Fruit fly (Drosophila melanogaster) whole organism, embryonic: Measurements from ENCODE around the gene CG16756.

ENCODE experiments used
- Awh ChIP-seq: fragments of 200-800 bp; sonication (Bioruptor generic); IDR thresholded peaks from 2 replicates; pipeline ENCODE4, ENCODE4 v1.3.6; 2022; ENCODE audit warnings: missing biosample characterization, missing genetic modification characterization
- CG10209 ChIP-seq: fragments of 200-800 bp; sonication (Bioruptor generic); optimal IDR thresholded peaks from 3 replicates; lab custom pipeline; 2017; ENCODE audit warnings: missing biosample characterization, mild to moderate bottlenecking, missing genetic modification characterization, missing genetic modification reagents
- CG11560 ChIP-seq: fragments of 200-800 bp; sonication (Bioruptor generic); IDR thresholded peaks from 3 replicates; pipeline ENCODE4 v1.3.6; 2022; ENCODE audit warnings: missing biosample characterization, missing genetic modification characterization
- CG12104 ChIP-seq: fragments of 200-800 bp; sonication (Bioruptor generic); optimal IDR thresholded peaks from 3 replicates; lab custom pipeline; 2016; ENCODE audit warnings: missing biosample characterization, missing genetic modification characterization
- CG12155 ChIP-seq: fragments of 200-800 bp; sonication (Bioruptor generic); optimal IDR thresholded peaks from 3 replicates; lab custom pipeline; 2016; ENCODE audit warnings: missing biosample characterization, missing genetic modification characterization
- CG12236 ChIP-seq: fragments of 200-800 bp; sonication (Bioruptor generic); optimal IDR thresholded peaks from 2 replicates; lab custom pipeline; 2016; ENCODE audit warnings: missing biosample characterization, missing genetic modification characterization
- CG12744 ChIP-seq: fragments of 200-800 bp; sonication (Bioruptor generic); optimal IDR thresholded peaks from 2 replicates; lab custom pipeline; 2016; ENCODE audit warnings: missing biosample characterization, missing genetic modification characterization
- CG15011 ChIP-seq: fragments of 200-800 bp; sonication (Bioruptor generic); optimal IDR thresholded peaks from 3 replicates; lab custom pipeline; 2018; ENCODE audit warnings: missing biosample characterization, mild to moderate bottlenecking, missing genetic modification characterization
- CG1602 ChIP-seq: fragments of 200-800 bp; sonication (Bioruptor generic); optimal IDR thresholded peaks from 3 replicates; lab custom pipeline; 2016; ENCODE audit warnings: missing biosample characterization, missing genetic modification characterization
- CG16863 ChIP-seq: fragments of 200-800 bp; sonication (Bioruptor generic); optimal IDR thresholded peaks from 3 replicates; lab custom pipeline; 2016; ENCODE audit warnings: missing biosample characterization, missing genetic modification characterization
- CG17612 ChIP-seq: fragments of 200-800 bp; sonication (Bioruptor generic); IDR thresholded peaks from 2 replicates; pipeline ENCODE4 v1.3.6; 2022; ENCODE audit warnings: missing biosample characterization, missing genetic modification characterization
- CG18599 ChIP-seq: fragments of 200-800 bp; sonication (Bioruptor generic); optimal IDR thresholded peaks from 3 replicates; lab custom pipeline; 2017; ENCODE audit warnings: missing biosample characterization, missing genetic modification characterization, mild to moderate bottlenecking, moderate library complexity, missing genetic modification reagents
- CG2889 ChIP-seq: fragments of 200-800 bp; sonication (Bioruptor generic); IDR thresholded peaks from 3 replicates; pipeline ENCODE4 v1.3.6; 2022; ENCODE audit warnings: missing biosample characterization, missing genetic modification characterization
- CG31441 ChIP-seq: fragments of 200-800 bp; sonication (Bioruptor generic); IDR thresholded peaks from 2 replicates; pipeline ENCODE4 v1.3.6; 2022; ENCODE audit warnings: missing biosample characterization, missing genetic modification characterization
- CG33213 ChIP-seq: fragments of 200-800 bp; sonication (Bioruptor generic); optimal IDR thresholded peaks from 3 replicates; lab custom pipeline; 2016; ENCODE audit warnings: missing biosample characterization, missing genetic modification characterization
- CG6175 ChIP-seq: fragments of 200-800 bp; sonication (Bioruptor generic); IDR thresholded peaks from 3 replicates; pipeline ENCODE4 v1.3.6; 2022; ENCODE audit warnings: missing biosample characterization, missing genetic modification characterization
- CG6254 ChIP-seq: fragments of 200-800 bp; sonication (Bioruptor generic); optimal IDR thresholded peaks from 3 replicates; lab custom pipeline; 2017; ENCODE audit warnings: mild to moderate bottlenecking, missing biosample characterization, missing genetic modification reagents, missing genetic modification characterization
- CG6791 ChIP-seq: fragments of 200-800 bp; sonication (Bioruptor generic); IDR thresholded peaks from 3 replicates; pipeline ENCODE4 v1.3.6; 2022; ENCODE audit warnings: missing biosample characterization, missing genetic modification characterization; ENCODE audit not compliant: partially characterized antibody
- CG7271 ChIP-seq: fragments of 200-800 bp; sonication (Bioruptor generic); optimal IDR thresholded peaks from 2 replicates; lab custom pipeline; 2018; ENCODE audit warnings: missing biosample characterization, mild to moderate bottlenecking, missing genetic modification characterization, moderate library complexity
- CG7372 ChIP-seq: fragments of 200-800 bp; sonication (Bioruptor generic); IDR thresholded peaks from 2 replicates; pipeline ENCODE4 v1.3.6; 2022; ENCODE audit warnings: missing biosample characterization, missing genetic modification characterization
- CG7556 ChIP-seq: fragments of 200-800 bp; sonication (Bioruptor generic); optimal IDR thresholded peaks from 2 replicates; lab custom pipeline; 2017; ENCODE audit warnings: missing biosample characterization, mild to moderate bottlenecking, missing genetic modification characterization
- CG8290 ChIP-seq, 3 experiments: fragments of 200-800 bp; sonication (Bioruptor generic); optimal IDR thresholded peaks; 2 replicates each; lab custom pipeline; 2016 to 2019; ENCODE audit warnings: missing biosample characterization in 3 of 3, missing genetic modification characterization in 3 of 3, mild to moderate bottlenecking in 2 of 3, moderate library complexity in 1 of 3
- Chrac-16 ChIP-seq: fragments of 200-800 bp; sonication (Bioruptor generic); optimal IDR thresholded peaks from 3 replicates; lab custom pipeline; 2016; ENCODE audit warnings: missing biosample characterization, missing genetic modification characterization
- D19B ChIP-seq: fragments of 200-800 bp; sonication (Bioruptor generic); optimal IDR thresholded peaks from 2 replicates; lab custom pipeline; 2017; ENCODE audit warnings: missing biosample characterization, mild to moderate bottlenecking, missing genetic modification characterization
- Dref ChIP-seq: fragments of 200-800 bp; sonication (Bioruptor generic); IDR thresholded peaks from 2 replicates; pipeline ENCODE4 v1.3.6; 2022; ENCODE audit warnings: missing biosample characterization, missing genetic modification characterization
- HmgD ChIP-seq: fragments of 200-800 bp; sonication (Bioruptor generic); optimal IDR thresholded peaks from 3 replicates; lab custom pipeline; 2016; ENCODE audit warnings: missing biosample characterization, missing genetic modification characterization
- Meics ChIP-seq: fragments of 200-800 bp; sonication (Bioruptor generic); optimal IDR thresholded peaks from 2 replicates; lab custom pipeline; 2017; ENCODE audit warnings: missing biosample characterization, mild to moderate bottlenecking, missing genetic modification characterization
- NC2β ChIP-seq: fragments of 200-800 bp; sonication (Bioruptor generic); optimal IDR thresholded peaks from 2 replicates; lab custom pipeline; 2016; ENCODE audit warnings: missing biosample characterization, missing genetic modification characterization
- Side ChIP-seq: fragments of 200-800 bp; sonication (Bioruptor generic); optimal IDR thresholded peaks from 2 replicates; lab custom pipeline; 2016; ENCODE audit warnings: missing biosample characterization, missing genetic modification characterization
- Spps ChIP-seq: fragments of 200-800 bp; sonication (Bioruptor generic); optimal IDR thresholded peaks from 2 replicates; lab custom pipeline; 2018; ENCODE audit warnings: missing biosample characterization, mild to moderate bottlenecking, missing genetic modification characterization
- ci ChIP-seq: fragments of 200-800 bp; sonication (Bioruptor generic); IDR thresholded peaks from 3 replicates; pipeline ENCODE4 v1.3.6; 2022; ENCODE audit warnings: missing biosample characterization, missing genetic modification characterization
- dan ChIP-seq: fragments of 200-800 bp; sonication (Bioruptor generic); IDR thresholded peaks from 2 replicates; pipeline ENCODE4 v1.3.6; 2022; ENCODE audit warnings: missing biosample characterization, missing genetic modification characterization
- emc ChIP-seq: fragments of 200-800 bp; sonication (Bioruptor generic); optimal IDR thresholded peaks from 2 replicates; lab custom pipeline; 2016; ENCODE audit warnings: missing biosample characterization, missing genetic modification characterization
- ftz-f1 ChIP-seq: fragments of 200-800 bp; sonication (Bioruptor generic); optimal IDR thresholded peaks from 2 replicates; lab custom pipeline; 2016; ENCODE audit warnings: missing biosample characterization, missing genetic modification characterization
- fu2 ChIP-seq: fragments of 200-800 bp; sonication (Bioruptor generic); optimal IDR thresholded peaks from 2 replicates; lab custom pipeline; 2016; ENCODE audit warnings: missing biosample characterization, missing genetic modification characterization
- kay ChIP-seq: fragments of 200-800 bp; sonication (Bioruptor generic); optimal IDR thresholded peaks from 2 replicates; lab custom pipeline; 2016; ENCODE audit warnings: missing biosample characterization, missing genetic modification characterization
- klu ChIP-seq: fragments of 200-800 bp; sonication (Bioruptor generic); IDR thresholded peaks from 2 replicates; pipeline ENCODE4 v1.3.6; 2022; ENCODE audit warnings: missing biosample characterization, missing genetic modification characterization
- kni ChIP-seq: fragments of 200-800 bp; sonication (Bioruptor generic); optimal IDR thresholded peaks from 3 replicates; lab custom pipeline; 2017; ENCODE audit warnings: mild to moderate bottlenecking, missing biosample characterization, missing genetic modification reagents, missing genetic modification characterization
- mld ChIP-seq: fragments of 200-800 bp; sonication (Bioruptor generic); IDR thresholded peaks from 3 replicates; pipeline ENCODE4 v1.3.6; 2022; ENCODE audit warnings: missing biosample characterization, missing genetic modification characterization; ENCODE audit not compliant: partially characterized antibody
- oc ChIP-seq: fragments of 200-800 bp; sonication (Bioruptor generic); optimal IDR thresholded peaks from 2 replicates; lab custom pipeline; 2018; ENCODE audit warnings: missing biosample characterization, mild to moderate bottlenecking, missing genetic modification characterization, moderate library complexity
- p53 ChIP-seq: fragments of 200-800 bp; sonication (Bioruptor generic); optimal IDR thresholded peaks from 2 replicates; lab custom pipeline; 2016; ENCODE audit warnings: missing biosample characterization, missing genetic modification characterization
- ro ChIP-seq: fragments of 200-800 bp; sonication (Bioruptor generic); IDR thresholded peaks from 2 replicates; pipeline ENCODE4 v1.3.6; 2022; ENCODE audit warnings: missing biosample characterization, missing genetic modification characterization
- salm ChIP-seq: fragments of 200-800 bp; sonication (Bioruptor generic); optimal IDR thresholded peaks from 2 replicates; lab custom pipeline; 2018; ENCODE audit warnings: missing biosample characterization, mild to moderate bottlenecking, missing genetic modification characterization
- sens-2 ChIP-seq: fragments of 200-800 bp; sonication (Bioruptor generic); IDR thresholded peaks from 2 replicates; pipeline ENCODE4 v1.3.6; 2022; ENCODE audit warnings: missing biosample characterization, missing genetic modification characterization
- sob ChIP-seq: fragments of 200-800 bp; sonication (Bioruptor generic); IDR thresholded peaks from 2 replicates; pipeline ENCODE4 v1.3.6; 2022; ENCODE audit warnings: missing biosample characterization, missing genetic modification characterization
- sr ChIP-seq: fragments of 200-800 bp; sonication (Bioruptor generic); IDR thresholded peaks from 3 replicates; pipeline ENCODE4 v1.3.6; 2022; ENCODE audit warnings: missing biosample characterization, missing genetic modification characterization
- tap ChIP-seq: fragments of 200-800 bp; optimal IDR thresholded peaks from 3 replicates; lab custom pipeline; 2019; ENCODE audit warnings: missing biosample characterization, mild to moderate bottlenecking, missing genetic modification characterization, moderate library complexity
- vvl ChIP-seq: fragments of 200-800 bp; sonication (Bioruptor generic); IDR thresholded peaks from 2 replicates; pipeline ENCODE4 v1.3.6; 2022; ENCODE audit warnings: missing biosample characterization, missing genetic modification characterization
- yki ChIP-seq: fragments of >200 bp; optimal IDR thresholded peaks from 3 replicates; lab custom pipeline; 2018
- zfh1 ChIP-seq: fragments of 200-800 bp; sonication (Bioruptor generic); IDR thresholded peaks from 3 replicates; pipeline ENCODE4 v1.3.6; 2022; ENCODE audit warnings: missing biosample characterization, missing genetic modification characterization

The CG16756 gene

dm6 chrX:5419045-5419901 lies 8.0 kb upstream of the CG16756 start (continued):
- peak; percentile 39 for TF ChIP-seq CG33213 (GFP tag; lab: Kevin White, UChicago)
- no peak for TF ChIP-seq ftz-f1
- TF ChIP-seq fu2 (GFP tag; lab: Kevin White, UChicago): peak; percentile 24
- peak; percentile 68 for TF ChIP-seq ro (GFP tag; lab: Robert Waterston, UW)
- peak; percentile 23 for TF ChIP-seq Side (GFP tag; lab: Kevin White, UChicago)
- TF ChIP-seq oc: peak; percentile 68
- peak; percentile 82 for TF ChIP-seq Meics (GFP tag; lab: Kevin White, UChicago)
- TF ChIP-seq Dref (GFP tag; lab: Robert Waterston, UW): no peak
- TF ChIP-seq vvl (GFP tag; lab: Robert Waterston, UW): peak; percentile 92
- no peak; the same call in 2 of the 3 replicates for TF ChIP-seq CG2889 (GFP tag; lab: Robert Waterston, UW)
- peak; percentile 80 for TF ChIP-seq CG18599 (GFP tag; lab: Kevin White, UChicago)
- peak; percentile 72 for TF ChIP-seq CG7372 (GFP tag; lab: Robert Waterston, UW)
- TF ChIP-seq kni (GFP tag; lab: Kevin White, UChicago): peak; percentile 30
- peak; percentile 79 for TF ChIP-seq CG7556 (GFP tag; lab: Kevin White, UChicago)
- TF ChIP-seq CG6791 (GFP tag; lab: Robert Waterston, UW): no peak
- peak; percentile 40; the same call in 1 of the 3 replicates for TF ChIP-seq sr (GFP tag; lab: Robert Waterston, UW)
- peak; percentile 34 for TF ChIP-seq HmgD (GFP tag; lab: Kevin White, UChicago)
- no peak for TF ChIP-seq yki (lab: Kevin White, UChicago)
- peak; percentile 53 for TF ChIP-seq emc (GFP tag; lab: Kevin White, UChicago)
- peak; percentile 67 for TF ChIP-seq CG31441 (GFP tag; lab: Robert Waterston, UW)
- peak; percentile 51 for TF ChIP-seq NC2β (GFP tag; lab: Kevin White, UChicago)
- peak; percentile 97 for TF ChIP-seq p53 (GFP tag; lab: Kevin White, UChicago)
- TF ChIP-seq CG12104 (GFP tag; lab: Kevin White, UChicago): peak; percentile 66
- peak; percentile 76 for TF ChIP-seq zfh1 (GFP tag; lab: Robert Waterston, UW)
- TF ChIP-seq salm (tag; lab: Kevin White, UChicago): peak; percentile 59
- peak; percentile 60 for TF ChIP-seq CG16863
- TF ChIP-seq CG11560 (tag; lab: Robert Waterston, UW): no peak
- peak; percentile 6 for TF ChIP-seq CG6254
- TF ChIP-seq ci (GFP tag; lab: Robert Waterston, UW): peak; percentile 86
- TF ChIP-seq CG8290 (GFP tag; optimal IDR thresholded peaks at IDR 0.05; lab: Kevin White, UChicago): peak; percentile 39
- peak in 1 of 2 experiments; percentile 62 for TF ChIP-seq CG8290 (tag; optimal IDR thresholded peaks at IDR 0.05; lab: Kevin White, UChicago)
- TF ChIP-seq CG17612 (GFP tag; lab: Robert Waterston, UW): no peak; the same call in 1 of the 2 replicates
- peak; percentile 32 for TF ChIP-seq CG12236 (GFP tag; lab: Kevin White, UChicago)
- no peak for TF ChIP-seq tap (tag; lab: Kevin White, UChicago)
- TF ChIP-seq Awh (GFP tag; lab: Robert Waterston, UW): peak; percentile 83
- TF ChIP-seq klu (GFP tag; lab: Robert Waterston, UW): peak; percentile 48
- TF ChIP-seq Spps (tag; lab: Kevin White, UChicago): peak; percentile 15
- TF ChIP-seq dan (GFP tag; lab: Robert Waterston, UW): no peak
- peak; percentile 67 for TF ChIP-seq kay (GFP tag; lab: Kevin White, UChicago)
- peak; percentile 80 for TF ChIP-seq CG10209 (GFP tag; lab: Kevin White, UChicago)
- TF ChIP-seq CG12744: peak; percentile 40
- no peak for TF ChIP-seq mld
- peak; percentile 75 for TF ChIP-seq CG15011
- no peak for TF ChIP-seq CG7271 (tag; lab: Kevin White, UChicago)
- TF ChIP-seq CG12155 (GFP tag; lab: Kevin White, UChicago): peak; percentile 56
- TF ChIP-seq CG1602 (GFP tag; lab: Kevin White, UChicago): peak; percentile 61
- TF ChIP-seq sob: peak; percentile 79
- no peak for TF ChIP-seq CG6175 (GFP tag; lab: Robert Waterston, UW)
- TF ChIP-seq Chrac-16 (GFP tag; lab: Kevin White, UChicago): peak; percentile 26
- TF ChIP-seq D19B (GFP tag; lab: Kevin White, UChicago): peak; percentile 23
- peak; percentile 60; the same call in 1 of the 2 replicates for TF ChIP-seq sens-2 (GFP tag; lab: Robert Waterston, UW)
